Fruit fly (Drosophila melanogaster): ENCODE results near the gene CG32081.

CG32081 gene

DNA sequence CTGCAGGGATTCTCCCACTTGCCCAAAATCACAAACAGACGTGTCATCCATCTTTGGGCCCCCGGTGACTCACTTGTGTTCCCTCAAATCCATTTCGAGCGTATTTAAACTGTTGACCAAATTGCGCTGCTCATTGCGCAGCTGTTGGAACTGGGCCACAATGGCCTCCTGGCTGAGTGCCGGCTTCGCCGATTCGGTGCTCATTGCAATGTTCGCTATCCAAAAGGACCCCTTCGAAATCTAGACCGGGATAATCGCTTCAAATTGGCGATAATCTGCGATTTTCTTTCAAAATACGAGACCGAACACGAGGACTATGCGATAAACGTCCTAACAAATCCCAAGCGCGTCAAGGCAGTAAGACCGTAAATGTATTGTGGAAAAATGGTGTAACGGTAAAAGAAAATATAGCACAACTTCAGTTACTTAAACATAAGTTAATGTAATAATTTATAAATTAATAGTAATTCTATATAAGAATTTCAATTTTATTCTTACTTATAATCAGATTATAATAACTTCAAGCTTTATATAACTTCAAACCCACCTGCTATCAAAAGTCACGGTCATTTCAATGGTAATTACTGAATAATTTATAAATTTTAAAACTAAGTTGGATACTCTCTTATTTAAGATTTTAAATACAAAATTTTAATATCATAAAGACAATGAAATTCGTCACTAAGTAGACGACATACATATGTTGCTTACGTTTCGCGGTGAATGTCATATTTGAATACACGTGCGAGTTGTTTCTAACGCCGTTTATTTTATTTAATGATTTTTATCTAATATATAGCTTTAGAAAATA, 46.9 kb downstream of the CG32081 start, which contains the start of the genes Pfdn2 and Noc1 (continued):
- TF ChIP-seq CG10366 (GFP tag; IDR thresholded peaks at IDR 0.05): peak; percentile 50; the same call in 1 of the 2 replicates
- TF ChIP-seq CG4328 (GFP tag; optimal IDR thresholded peaks at IDR 0.05): no peak
- TF ChIP-seq Ptx1 (GFP tag; IDR thresholded peaks at IDR 0.05): peak; percentile 57; the same call in 1 of the 2 replicates
- TF ChIP-seq CG31224 (GFP tag; IDR thresholded peaks at IDR 0.05): peak; percentile 32; the same call in 1 of the 2 replicates
- TF ChIP-seq mld (GFP tag; IDR thresholded peaks at IDR 0.05; ENCODE audit: partially characterized antibody): no peak
- peak in 1 of 2 experiments; percentile 3 for TF ChIP-seq Pdp1 (GFP tag; optimal IDR thresholded peaks at IDR 0.05)
- TF ChIP-seq CG1024 (GFP tag; IDR thresholded peaks at IDR 0.05): no peak
- peak; percentile 33 for TF ChIP-seq CG10654 (GFP tag; optimal IDR thresholded peaks at IDR 0.05)
- no peak for TF ChIP-seq bigmax (GFP tag; optimal IDR thresholded peaks at IDR 0.05)
- TF ChIP-seq wek (GFP tag; optimal IDR thresholded peaks at IDR 0.05): no peak
- TF ChIP-seq Spps (tag; optimal IDR thresholded peaks at IDR 0.05): no peak
- TF ChIP-seq CG18262 (tag; optimal IDR thresholded peaks at IDR 0.05): peak; percentile 66
- TF ChIP-seq zfh1 (GFP tag; IDR thresholded peaks at IDR 0.05): peak; percentile 52; the same call in 2 of the 3 replicates
- peak; percentile 35; the same call in 1 of the 3 replicates for TF ChIP-seq CG34422 (GFP tag; IDR thresholded peaks at IDR 0.05)
- no peak for TF ChIP-seq Hr39 (optimal IDR thresholded peaks at IDR 0.05)
- TF ChIP-seq CG30431 (GFP tag; optimal IDR thresholded peaks at IDR 0.05): no peak
- no peak for TF ChIP-seq HmgD (GFP tag; optimal IDR thresholded peaks at IDR 0.05)
- TF ChIP-seq Asciz (GFP tag; optimal IDR thresholded peaks at IDR 0.05): no peak
- TF ChIP-seq CG15696 (tag; optimal IDR thresholded peaks at IDR 0.05): peak; percentile 54
- TF ChIP-seq hth (optimal IDR thresholded peaks at IDR 0.05): no peak
- no peak for TF ChIP-seq ato (GFP tag; IDR thresholded peaks at IDR 0.05; ENCODE audit: partially characterized antibody)
- TF ChIP-seq croc (GFP tag; conservative IDR thresholded peaks at IDR 0.05): no peak; the same call in 2 of the 3 replicates
- no peak for TF ChIP-seq stwl (tag; optimal IDR thresholded peaks at IDR 0.05)
- 0 out of 3 replicates have a peak, but pooled peaks have one; percentile 12 for TF ChIP-seq vnd (GFP tag; IDR thresholded peaks at IDR 0.05; ENCODE audit: partially characterized antibody)
- TF ChIP-seq CG32767 (GFP tag; IDR thresholded peaks at IDR 0.05): 0 out of 2 replicates have a peak, but pooled peaks have one; percentile 30
- TF ChIP-seq ttk (GFP tag; IDR thresholded peaks at IDR 0.05): 0 out of 2 replicates have a peak, but pooled peaks have one; percentile 27
- TF ChIP-seq MESR4 (GFP tag; optimal IDR thresholded peaks at IDR 0.05): peak; percentile 86
- TF ChIP-seq CG12299 (tag; optimal IDR thresholded peaks at IDR 0.05): peak; percentile 25
- no peak for TF ChIP-seq CG7271 (tag; optimal IDR thresholded peaks at IDR 0.05)
- TF ChIP-seq pan (optimal IDR thresholded peaks at IDR 0.05): no peak
- TF ChIP-seq pan (GFP tag; optimal IDR thresholded peaks at IDR 0.05 in 1 of 2, IDR thresholded peaks at IDR 0.05 in 1 of 2): peak in 1 of 2 experiments; percentile 61
- peak; percentile 76 for TF ChIP-seq Med (GFP tag)
- TF ChIP-seq Ada2b (GFP tag; IDR thresholded peaks at IDR 0.05): peak; percentile 53; the same call in 1 of the 2 replicates
- no peak for TF ChIP-seq mirr (GFP tag; optimal IDR thresholded peaks at IDR 0.05)
- peak; percentile 57 for TF ChIP-seq CG8290 (GFP tag; optimal IDR thresholded peaks at IDR 0.05)
- no peak for TF ChIP-seq CG8290 (tag; optimal IDR thresholded peaks at IDR 0.05)
- no peak for TF ChIP-seq knrl (GFP tag; IDR thresholded peaks at IDR 0.05; ENCODE audit: partially characterized antibody)
- peak; percentile 41 for TF ChIP-seq Oli (tag; optimal IDR thresholded peaks at IDR 0.05)
- TF ChIP-seq Tbp (GFP tag; optimal IDR thresholded peaks at IDR 0.05): no peak
- TF ChIP-seq CG10431 (GFP tag; optimal IDR thresholded peaks at IDR 0.05): no peak
- TF ChIP-seq CG18619 (GFP tag; optimal IDR thresholded peaks at IDR 0.05): peak; percentile 3
- TF ChIP-seq slbo (GFP tag; IDR thresholded peaks at IDR 0.05): peak; percentile 80
- TF ChIP-seq Meics (GFP tag; optimal IDR thresholded peaks at IDR 0.05): peak; percentile 100
- TF ChIP-seq CG31388 (GFP tag; optimal IDR thresholded peaks at IDR 0.05): no peak
- TF ChIP-seq esg (GFP tag; conservative IDR thresholded peaks at IDR 0.05): peak; percentile 44; the same call in 1 of the 2 replicates
- no peak for TF ChIP-seq nerfin-2 (GFP tag; IDR thresholded peaks at IDR 0.05; ENCODE audit: partially characterized antibody)
- no peak for TF ChIP-seq HLH3B (GFP tag; IDR thresholded peaks at IDR 0.05)
- TF ChIP-seq hb (GFP tag; IDR thresholded peaks at IDR 0.05; ENCODE audit: partially characterized antibody): no peak
- peak; percentile 31 for TF ChIP-seq CG10462 (GFP tag; optimal IDR thresholded peaks at IDR 0.05)

Data from whole organism, embryonic.